Worm (Caenorhabditis elegans): ENCODE data around the gene fut-5.

DNA sequence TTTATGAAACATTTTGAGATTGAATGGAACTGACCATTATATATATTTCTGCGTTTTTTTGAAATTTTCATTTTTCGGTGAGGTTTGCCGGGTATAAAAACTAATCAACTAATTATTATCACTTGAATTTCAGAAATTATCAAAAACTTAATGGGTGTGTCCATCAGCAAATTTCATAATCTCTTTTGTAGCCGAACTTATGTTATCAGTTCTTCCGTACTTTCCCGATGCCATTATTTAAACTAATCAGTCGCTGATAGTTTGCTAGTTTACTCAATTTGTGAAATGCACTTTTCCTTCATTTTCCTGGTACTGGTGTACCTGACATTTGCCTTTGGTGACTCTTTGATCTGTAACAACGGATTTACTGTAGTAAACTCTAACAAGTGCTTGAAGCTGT lies 6.7 kb upstream of the fut-5 start:
- no peak for TF ChIP-seq med-1 (GFP tag; optimal IDR thresholded peaks at IDR 0.05; ENCODE audit: insufficient read depth)
- TF ChIP-seq T22C8.4 (GFP tag; IDR thresholded peaks at IDR 0.05): no peak
